Worm (Caenorhabditis elegans): ENCODE results near the gene C34H4.2.

C34H4.2 gene

ce11 chrIV:1563476-1564131 is 10.1 kb downstream of the C34H4.2 start, which contains the start of gene Y41D4B.15:
Gene Y41D4B.15 (plus strand): TSS chrIV:1564081.
- TF ChIP-seq cog-1 (tag; optimal IDR thresholded peaks at IDR 0.05), result no peak

DNA sequence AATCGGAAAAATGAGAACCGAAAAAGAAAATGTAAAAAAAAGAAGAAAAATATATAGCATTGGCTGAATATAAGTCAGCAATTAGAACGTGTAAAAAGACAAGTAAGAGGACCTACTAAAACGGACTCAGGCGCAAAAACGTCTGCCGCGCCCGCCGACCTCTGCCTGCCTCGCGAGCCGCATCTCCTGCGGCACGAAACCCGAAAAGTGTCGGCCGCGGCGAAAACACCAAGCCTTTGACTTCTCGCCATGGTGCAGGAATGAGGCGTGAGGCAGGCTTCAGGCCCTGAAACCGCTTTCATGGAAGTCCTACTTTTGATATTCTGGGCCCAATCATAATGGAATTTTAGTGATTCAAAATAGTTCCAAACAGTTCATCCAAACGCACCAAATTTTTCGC is 12.2 kb downstream of the C34H4.2 start:
- TF ChIP-seq med-1 (GFP tag; optimal IDR thresholded peaks at IDR 0.05; ENCODE audit: insufficient read depth) (no peak), tab-1 (GFP tag; IDR thresholded peaks at IDR 0.05) (no peak), cog-1 (tag; optimal IDR thresholded peaks at IDR 0.05) (no peak), T22C8.4 (GFP tag; IDR thresholded peaks at IDR 0.05) (no peak), ref-1 (GFP tag; conservative IDR thresholded peaks at IDR 0.05) (no peak), ztf-29 (GFP tag; IDR thresholded peaks at IDR 0.05) (no peak), klf-2 (GFP tag; conservative IDR thresholded peaks at IDR 0.05) (no peak), flt-1 (GFP tag; IDR thresholded peaks at IDR 0.05) (no peak), ztf-23 (GFP tag; IDR thresholded peaks at IDR 0.05) (no peak)

DNA sequence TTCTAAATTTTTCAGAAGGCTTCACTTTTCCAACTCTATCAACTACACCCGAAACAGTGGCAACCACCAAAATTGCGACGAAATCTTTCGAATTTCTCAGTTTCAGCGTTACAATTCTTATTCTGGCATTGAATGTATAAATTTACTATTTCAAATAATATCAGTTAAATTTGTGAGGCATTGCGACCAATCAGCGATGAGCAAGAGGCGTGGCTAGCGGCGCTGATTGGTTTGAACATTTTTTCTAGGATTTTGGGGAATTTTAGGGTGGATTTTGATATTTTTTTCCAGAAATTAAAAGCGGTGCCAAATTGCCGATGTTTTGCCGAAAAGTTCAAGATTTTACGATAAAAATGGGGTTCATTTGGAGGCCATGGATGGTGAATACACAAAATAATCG is 14.0 kb downstream of the C34H4.2 start:
- TF ChIP-seq flt-1 (GFP tag; IDR thresholded peaks at IDR 0.05) (no peak), cog-1 (tag; optimal IDR thresholded peaks at IDR 0.05) (no peak), med-1 (GFP tag; optimal IDR thresholded peaks at IDR 0.05; ENCODE audit: insufficient read depth) (no peak), klf-2 (GFP tag; conservative IDR thresholded peaks at IDR 0.05) (no peak), ztf-23 (GFP tag; IDR thresholded peaks at IDR 0.05) (no peak), T22C8.4 (GFP tag; IDR thresholded peaks at IDR 0.05) (no peak), ref-1 (GFP tag; conservative IDR thresholded peaks at IDR 0.05) (no peak), tab-1 (GFP tag; IDR thresholded peaks at IDR 0.05) (no peak), ztf-29 (GFP tag; IDR thresholded peaks at IDR 0.05) (no peak)

ce11 chrIV:1576731-1577130 is 23.2 kb downstream of the C34H4.2 start, which contains the start of gene Y41D4B.14:
Gene Y41D4B.14 (plus strand): TSS chrIV:1577031.
- TF ChIP-seq T22C8.4 (GFP tag; IDR thresholded peaks at IDR 0.05) (no peak), klf-2 (GFP tag; conservative IDR thresholded peaks at IDR 0.05) (no peak), tab-1 (GFP tag; IDR thresholded peaks at IDR 0.05) (no peak), ref-1 (GFP tag; conservative IDR thresholded peaks at IDR 0.05) (no peak), flt-1 (GFP tag; IDR thresholded peaks at IDR 0.05) (no peak), ztf-23 (GFP tag; IDR thresholded peaks at IDR 0.05) (no peak), med-1 (GFP tag; optimal IDR thresholded peaks at IDR 0.05; ENCODE audit: insufficient read depth) (no peak), cog-1 (tag; optimal IDR thresholded peaks at IDR 0.05) (no peak), ztf-29 (GFP tag; IDR thresholded peaks at IDR 0.05) (no peak)

- peak; percentile 93 for TF ChIP-seq ztf-23 (GFP tag; IDR thresholded peaks at IDR 0.05)
- TF ChIP-seq klf-2 (GFP tag; conservative IDR thresholded peaks at IDR 0.05), result peak; percentile 85
- peak; percentile 73 for TF ChIP-seq cog-1 (tag; optimal IDR thresholded peaks at IDR 0.05)
- peak; percentile 79 for TF ChIP-seq med-1 (GFP tag; optimal IDR thresholded peaks at IDR 0.05; ENCODE audit: insufficient read depth)
- peak; percentile 81 for TF ChIP-seq tab-1 (GFP tag; IDR thresholded peaks at IDR 0.05)
- TF ChIP-seq ref-1 (GFP tag; conservative IDR thresholded peaks at IDR 0.05), result peak; percentile 67
- peak; percentile 65; the same call in 1 of the 2 replicates for TF ChIP-seq T22C8.4 (GFP tag; IDR thresholded peaks at IDR 0.05)
- peak; percentile 90 for TF ChIP-seq flt-1 (GFP tag; IDR thresholded peaks at IDR 0.05)
- no peak for TF ChIP-seq ztf-29 (GFP tag; IDR thresholded peaks at IDR 0.05)
Observed at ce11 chrIV:1595802-1596201, 42.2 kb downstream of the C34H4.2 start, which contains the start of gene npp-8. Gene npp-8 (minus strand): TSS chrIV:1595824.

DNA sequence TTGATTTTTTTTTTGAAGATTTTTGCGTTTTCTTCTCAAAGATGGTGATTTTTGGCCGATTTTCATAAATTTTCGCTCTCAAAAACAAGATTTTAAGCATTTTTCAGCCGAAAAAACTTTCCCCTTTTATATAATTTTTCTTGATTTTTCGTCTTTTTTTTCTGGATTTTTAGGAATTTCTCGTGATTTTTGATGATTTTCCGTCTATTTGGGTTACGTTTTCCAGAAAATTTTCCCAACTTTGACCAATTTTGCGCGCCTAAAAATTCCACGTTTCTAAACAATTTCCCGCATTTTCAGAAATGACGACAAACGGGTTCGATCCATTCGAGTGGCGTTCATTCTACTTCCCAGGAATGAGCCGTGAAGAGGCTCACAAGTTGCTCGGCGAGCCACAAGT is 43.5 kb downstream of the C34H4.2 start, which contains the start of gene ced-2:
Gene ced-2, plus strand, starts transcription at position 301 of the 400 bp plus-strand sequence.
- TF ChIP-seq tab-1 (GFP tag; IDR thresholded peaks at IDR 0.05), result no peak
- TF ChIP-seq ref-1 (GFP tag; conservative IDR thresholded peaks at IDR 0.05), result no peak
- TF ChIP-seq flt-1 (GFP tag; IDR thresholded peaks at IDR 0.05), result no peak
- TF ChIP-seq cog-1 (tag; optimal IDR thresholded peaks at IDR 0.05), result no peak
- no peak for TF ChIP-seq med-1 (GFP tag; optimal IDR thresholded peaks at IDR 0.05; ENCODE audit: insufficient read depth)
- no peak for TF ChIP-seq ztf-23 (GFP tag; IDR thresholded peaks at IDR 0.05)
- no peak for TF ChIP-seq T22C8.4 (GFP tag; IDR thresholded peaks at IDR 0.05)
- TF ChIP-seq ztf-29 (GFP tag; IDR thresholded peaks at IDR 0.05), result no peak
- TF ChIP-seq klf-2 (GFP tag; conservative IDR thresholded peaks at IDR 0.05), result no peak

DNA sequence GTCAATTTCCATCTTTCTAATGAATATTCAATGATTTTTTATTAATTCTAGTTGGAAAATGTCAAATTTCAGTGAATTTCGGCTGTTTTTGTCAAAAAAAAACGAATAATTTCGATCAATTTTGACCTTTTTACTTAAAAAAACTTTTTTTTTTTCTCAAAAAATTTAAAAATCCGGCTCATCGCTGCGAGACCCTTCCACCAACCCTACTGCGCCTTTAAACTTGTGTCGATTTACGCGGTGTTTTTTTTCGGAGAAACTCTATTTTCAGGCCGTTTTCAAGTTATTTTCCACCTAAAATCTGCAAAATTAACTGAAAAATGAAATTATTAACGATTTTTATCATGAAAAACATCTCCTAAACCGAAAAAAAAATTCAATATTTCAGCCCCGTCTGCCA is 47.2 kb downstream of the C34H4.2 start:
- TF ChIP-seq klf-2 (GFP tag; conservative IDR thresholded peaks at IDR 0.05) (no peak), ztf-23 (GFP tag; IDR thresholded peaks at IDR 0.05) (no peak), T22C8.4 (GFP tag; IDR thresholded peaks at IDR 0.05) (no peak), ztf-29 (GFP tag; IDR thresholded peaks at IDR 0.05) (no peak), ref-1 (GFP tag; conservative IDR thresholded peaks at IDR 0.05) (no peak), flt-1 (GFP tag; IDR thresholded peaks at IDR 0.05) (no peak), med-1 (GFP tag; optimal IDR thresholded peaks at IDR 0.05; ENCODE audit: insufficient read depth) (no peak), tab-1 (GFP tag; IDR thresholded peaks at IDR 0.05) (no peak), cog-1 (tag; optimal IDR thresholded peaks at IDR 0.05) (no peak)

DNA sequence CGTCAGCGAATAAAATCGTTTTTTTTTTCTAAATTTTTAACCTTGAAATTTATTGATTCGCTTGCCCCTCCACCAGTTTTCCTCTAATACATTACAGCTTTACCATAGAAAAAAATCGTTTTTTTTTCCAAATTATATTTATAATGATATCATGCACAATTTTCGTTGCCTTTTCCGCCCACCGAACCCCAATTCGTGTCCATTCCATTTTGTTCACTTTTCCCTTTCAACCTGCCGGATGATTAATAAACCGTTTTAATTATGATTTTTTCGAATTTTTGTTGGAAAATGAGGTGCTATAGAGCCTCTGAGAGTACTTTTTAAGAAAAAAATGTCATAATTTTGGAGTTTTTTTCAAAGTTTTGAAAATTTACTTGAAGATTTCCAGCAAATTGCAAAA is 47.8 kb downstream of the C34H4.2 start, which contains the start of gene set-23:
Gene set-23, plus strand, starts transcription at position 301 of the 400 bp plus-strand sequence.
- TF ChIP-seq ref-1 (GFP tag; conservative IDR thresholded peaks at IDR 0.05), result no peak
- TF ChIP-seq tab-1 (GFP tag; IDR thresholded peaks at IDR 0.05), result no peak
- no peak for TF ChIP-seq ztf-29 (GFP tag; IDR thresholded peaks at IDR 0.05)
- TF ChIP-seq flt-1 (GFP tag; IDR thresholded peaks at IDR 0.05), result no peak
- TF ChIP-seq klf-2 (GFP tag; conservative IDR thresholded peaks at IDR 0.05), result no peak

- TF ChIP-seq T22C8.4 (GFP tag; IDR thresholded peaks at IDR 0.05) (peak; percentile 81), ztf-29 (GFP tag; IDR thresholded peaks at IDR 0.05) (no peak), flt-1 (GFP tag; IDR thresholded peaks at IDR 0.05) (no peak), tab-1 (GFP tag; IDR thresholded peaks at IDR 0.05) (no peak)
Observed at ce11 chrIV:1602936-1603457, 49.4 kb downstream of the C34H4.2 start.
